Worm (Caenorhabditis elegans) whole organism, early embryonic: ENCODE data around the gene F46C5.2.

Experiments
- B0310.2 ChIP-seq: sonication (generic microtip); optimal IDR thresholded peaks from 2 replicates; lab custom pipeline; 2016; ENCODE audit warnings: mild to moderate bottlenecking, missing genetic modification characterization, missing compliant biosample characterization
- F13C5.2 ChIP-seq: sonication (generic microtip); optimal IDR thresholded peaks from 2 replicates; lab custom pipeline; 2017; ENCODE audit warnings: mild to moderate bottlenecking, missing genetic modification characterization, inconsistent platforms, missing compliant biosample characterization
- aly-1 ChIP-seq: sonication (generic microtip); optimal IDR thresholded peaks from 2 replicates; lab custom pipeline; 2016; ENCODE audit warnings: missing genetic modification characterization, missing compliant biosample characterization
- ama-1 ChIP-seq: fragments of 150-350 bp; optimal IDR thresholded peaks from 2 replicates; lab custom pipeline; 2014
- ceh-13 ChIP-seq: fragments of 200-800 bp; sonication (Bioruptor generic); optimal IDR thresholded peaks from 2 replicates; lab custom pipeline; 2018; ENCODE audit warnings: mild to moderate bottlenecking, missing genetic modification characterization, missing compliant biosample characterization
- ceh-36 ChIP-seq: sonication (generic microtip); optimal IDR thresholded peaks from 2 replicates; lab custom pipeline; 2016; ENCODE audit warnings: missing genetic modification characterization, inconsistent platforms, missing compliant biosample characterization
- ets-7 ChIP-seq: sonication (generic microtip); optimal IDR thresholded peaks from 2 replicates; lab custom pipeline; 2016; ENCODE audit warnings: missing genotype, missing genetic modification characterization, missing compliant biosample characterization
- flt-1 ChIP-seq: fragments of 200-800 bp; sonication (Bioruptor generic); IDR thresholded peaks from 2 replicates; pipeline ENCODE4 v1.3.6; 2022; ENCODE audit warnings: missing genetic modification characterization, missing compliant biosample characterization
- hmbx-1 ChIP-seq: sonication (generic microtip); optimal IDR thresholded peaks from 2 replicates; lab custom pipeline; 2016; ENCODE audit warnings: mild to moderate bottlenecking, missing genetic modification characterization, missing compliant biosample characterization
- hmg-4 ChIP-seq: fragments of 200-800 bp; sonication (Bioruptor generic); optimal IDR thresholded peaks from 2 replicates; lab custom pipeline; 2018; ENCODE audit warnings: mild to moderate bottlenecking, missing genetic modification characterization, missing compliant biosample characterization
- hnd-1 ChIP-seq: sonication (generic microtip); optimal IDR thresholded peaks from 2 replicates; lab custom pipeline; 2016; ENCODE audit warnings: missing genetic modification characterization, missing compliant biosample characterization
- pes-1 ChIP-seq: fragments of 200-800 bp; sonication (Bioruptor generic); IDR thresholded peaks from 2 replicates; pipeline ENCODE4 v1.3.6; 2022; ENCODE audit warnings: missing genetic modification reagents, missing genetic modification characterization, missing compliant biosample characterization
- scrt-1 ChIP-seq: fragments of 200-800 bp; sonication (Bioruptor generic); IDR thresholded peaks from 2 replicates; pipeline ENCODE4 v1.3.6; 2022; ENCODE audit warnings: missing genetic modification characterization, missing compliant biosample characterization
- sea-1 ChIP-seq: fragments of 200-800 bp; sonication (Bioruptor generic); conservative IDR thresholded peaks from 2 replicates; pipeline ENCODE4 v1.3.6; 2022; ENCODE audit warnings: missing genetic modification characterization, missing compliant biosample characterization
- tbx-11 ChIP-seq: fragments of 200-800 bp; sonication (Bioruptor generic); IDR thresholded peaks from 2 replicates; pipeline ENCODE4 v1.3.6; 2022; ENCODE audit warnings: missing genetic modification characterization, missing compliant biosample characterization
- tbx-37 ChIP-seq: fragments of 200-800 bp; sonication (Bioruptor generic); conservative IDR thresholded peaks from 2 replicates; pipeline ENCODE4 v1.3.6; 2022; ENCODE audit warnings: missing genetic modification reagents, missing genetic modification characterization, missing compliant biosample characterization
- tra-4 ChIP-seq: sonication (generic microtip); optimal IDR thresholded peaks from 2 replicates; lab custom pipeline; 2017; ENCODE audit warnings: missing genetic modification characterization, missing compliant biosample characterization

Gene F46C5.2

ce11 chrII:8813659-8814058, 15.4 kb downstream of the F46C5.2 start:
- no peak for TF ChIP-seq ceh-36 (tag; lab: Kevin White, UChicago)

ce11 chrII:8812346-8812745, 16.7 kb downstream of the F46C5.2 start:
- no peak for TF ChIP-seq hnd-1 (tag; lab: Kevin White, UChicago)
- no peak for TF ChIP-seq pes-1 (GFP tag; lab: Robert Waterston, UW)
- no peak for TF ChIP-seq tbx-37 (GFP tag; lab: Robert Waterston, UW)
- no peak for TF ChIP-seq hmg-4 (GFP tag; lab: Kevin White, UChicago)
- no peak for TF ChIP-seq scrt-1 (GFP tag; lab: Robert Waterston, UW)
- TF ChIP-seq B0310.2 (tag; lab: Kevin White, UChicago): no peak
- no peak for TF ChIP-seq flt-1 (GFP tag; lab: Robert Waterston, UW)
- TF ChIP-seq hmbx-1 (tag; lab: Kevin White, UChicago): no peak
- TF ChIP-seq ets-7 (tag; lab: Kevin White, UChicago): no peak
- no peak for TF ChIP-seq tbx-11 (GFP tag; lab: Robert Waterston, UW)

- TF ChIP-seq ama-1 (lab: Kevin White, UChicago) (no peak), ceh-13 (GFP tag; lab: Kevin White, UChicago) (no peak), tbx-37 (GFP tag; lab: Robert Waterston, UW) (no peak), ceh-36 (tag; lab: Kevin White, UChicago) (no peak), hnd-1 (tag; lab: Kevin White, UChicago) (no peak), scrt-1 (GFP tag; lab: Robert Waterston, UW) (no peak), tra-4 (tag; lab: Kevin White, UChicago) (no peak), tbx-11 (GFP tag; lab: Robert Waterston, UW) (no peak), hmg-4 (GFP tag; lab: Kevin White, UChicago) (no peak), hmbx-1 (tag; lab: Kevin White, UChicago) (no peak), B0310.2 (tag; lab: Kevin White, UChicago) (no peak), sea-1 (GFP tag; lab: Robert Waterston, UW) (no peak), F13C5.2 (tag; lab: Kevin White, UChicago) (no peak), ets-7 (tag; lab: Kevin White, UChicago) (no peak), aly-1 (tag; lab: Kevin White, UChicago) (no peak), flt-1 (GFP tag; lab: Robert Waterston, UW) (no peak), pes-1 (GFP tag; lab: Robert Waterston, UW) (no peak)
These were observed 17.3 kb downstream of the F46C5.2 start for ce11 chrII:8811825-8812224.

- no peak for TF ChIP-seq ceh-13 (GFP tag; lab: Kevin White, UChicago)
- TF ChIP-seq hmbx-1 (tag; lab: Kevin White, UChicago): no peak
- TF ChIP-seq B0310.2 (tag; lab: Kevin White, UChicago): no peak
- TF ChIP-seq flt-1 (GFP tag; lab: Robert Waterston, UW): no peak
- no peak for TF ChIP-seq hnd-1 (tag; lab: Kevin White, UChicago)
- no peak for TF ChIP-seq F13C5.2 (tag; lab: Kevin White, UChicago)
- TF ChIP-seq tbx-11 (GFP tag; lab: Robert Waterston, UW): no peak
- no peak for TF ChIP-seq tra-4 (tag; lab: Kevin White, UChicago)
- TF ChIP-seq ceh-36 (tag; lab: Kevin White, UChicago): no peak
- no peak for TF ChIP-seq ets-7 (tag; lab: Kevin White, UChicago)
- TF ChIP-seq sea-1 (GFP tag; lab: Robert Waterston, UW): no peak
These were observed 18.2 kb downstream of the F46C5.2 start, which contains the start of the genes F46C5.9 and rer-1 for ce11 chrII:8810679-8811413. Gene F46C5.9 (minus strand): TSS chrII:8810729. Gene rer-1 (plus strand): TSS chrII:8811370.

ce11 chrII:8808482-8808881, 20.6 kb downstream of the F46C5.2 start, which contains the start of gene F07H5.10:
Gene F07H5.10 (minus strand): TSS chrII:8808582.
- TF ChIP-seq tra-4 (tag; lab: Kevin White, UChicago) (no peak), ets-7 (tag; lab: Kevin White, UChicago) (no peak), sea-1 (GFP tag; lab: Robert Waterston, UW) (no peak), pes-1 (GFP tag; lab: Robert Waterston, UW) (no peak), tbx-11 (GFP tag; lab: Robert Waterston, UW) (no peak)

ce11 chrII:8806921-8807320, 22.2 kb downstream of the F46C5.2 start, which contains the start of gene pho-13:
Gene pho-13 (minus strand): TSS chrII:8807021.
- TF ChIP-seq hmbx-1 (tag; lab: Kevin White, UChicago) (no peak), hmg-4 (GFP tag; lab: Kevin White, UChicago) (no peak), tbx-37 (GFP tag; lab: Robert Waterston, UW) (no peak), flt-1 (GFP tag; lab: Robert Waterston, UW) (no peak), ets-7 (tag; lab: Kevin White, UChicago) (no peak)

ce11 chrII:8800830-8801229, 28.3 kb downstream of the F46C5.2 start, which contains the start of gene appg-2:
Gene appg-2 (plus strand): TSS chrII:8801130.
- TF ChIP-seq ceh-36 (tag; lab: Kevin White, UChicago) (no peak), aly-1 (tag; lab: Kevin White, UChicago) (no peak), ceh-13 (GFP tag; lab: Kevin White, UChicago) (no peak), scrt-1 (GFP tag; lab: Robert Waterston, UW) (no peak), hnd-1 (tag; lab: Kevin White, UChicago) (no peak), F13C5.2 (tag; lab: Kevin White, UChicago) (no peak), flt-1 (GFP tag; lab: Robert Waterston, UW) (no peak), tbx-11 (GFP tag; lab: Robert Waterston, UW) (no peak)
